Worm (Caenorhabditis elegans): ENCODE results near the gene F14H12.8.
"Not testable (repeated sequence)": the region's sequence is repeated elsewhere in the genome, so short reads cannot be mapped to it uniquely, and the experiment has no call there.

F14H12.8 gene

DNA sequence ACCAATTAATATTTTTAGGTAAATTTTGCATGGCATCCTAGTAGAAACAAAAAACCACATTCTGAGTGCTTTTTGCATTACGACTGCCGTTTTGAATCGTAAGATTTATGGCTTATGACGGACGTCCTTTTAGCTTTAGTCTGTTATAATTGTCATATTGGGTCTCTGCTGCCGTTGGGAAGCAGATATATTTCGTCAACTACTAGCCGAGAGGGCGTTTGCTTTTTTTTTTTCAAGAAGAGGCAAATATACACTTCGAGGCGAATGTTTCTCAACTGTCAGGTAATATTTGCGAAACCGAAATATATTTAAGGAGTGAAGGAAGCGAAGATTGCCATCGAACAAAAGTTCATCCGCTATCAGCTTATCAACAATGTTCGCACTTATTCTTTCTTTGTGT lies 20.9 kb downstream of the F14H12.8 start, which contains the start of gene F14H12.3:
Gene F14H12.3 (plus strand): TSS at position 301 of the 400 bp plus-strand sequence.
- TF ChIP-seq zip-4 (GFP tag; optimal IDR thresholded peaks at IDR 0.05) (no peak), nhr-85 (tag) (peak; percentile 12)

ce11 chrX:4342730-4343129 lies 22.0 kb downstream of the F14H12.8 start:
- TF ChIP-seq skn-1 (tag; optimal IDR thresholded peaks at IDR 0.05) (peak; percentile 60), mef-2 (tag; optimal IDR thresholded peaks at IDR 0.05) (no peak)

- not testable (repeated sequence) for TF ChIP-seq skn-1 (tag; optimal IDR thresholded peaks at IDR 0.05); pax-3 (tag; optimal IDR thresholded peaks at IDR 0.05); snu-23 (GFP tag; optimal IDR thresholded peaks at IDR 0.05)
Observed at ce11 chrX:4339332-4339731, 25.4 kb downstream of the F14H12.8 start, which contains the start of gene cst-1. TSS of gene cst-1 (plus strand) at chrX:4339632.

- TF ChIP-seq zip-4 (GFP tag; optimal IDR thresholded peaks at IDR 0.05); pax-3 (tag; optimal IDR thresholded peaks at IDR 0.05); nhr-12 (tag; optimal IDR thresholded peaks at IDR 0.05): not testable (repeated sequence)
Observed at ce11 chrX:4335950-4336349, 28.8 kb downstream of the F14H12.8 start, which contains the start of gene cst-2. TSS of gene cst-2 (minus strand) at chrX:4336050.

- not testable (repeated sequence) for TF ChIP-seq nhr-90 (tag; optimal IDR thresholded peaks at IDR 0.05; ENCODE audit: poor library complexity); C34B4.2 (tag; optimal IDR thresholded peaks at IDR 0.05); fkh-4 (tag; optimal IDR thresholded peaks at IDR 0.05; ENCODE audit: borderline replicate concordance)
Observed at ce11 chrX:4332305-4332704, 32.5 kb downstream of the F14H12.8 start, which contains the start of gene C24A8.6. TSS of gene C24A8.6 (minus strand) at chrX:4332405.

ce11 chrX:4328816-4329215 lies 36.0 kb downstream of the F14H12.8 start, which contains the start of gene C24A8.5:
TSS of gene C24A8.5 (minus strand) at chrX:4328916.
- TF ChIP-seq C34B4.2 (tag; optimal IDR thresholded peaks at IDR 0.05), result no peak
- no peak for TF ChIP-seq isw-1 (GFP tag; IDR thresholded peaks at IDR 0.05)
- no peak for TF ChIP-seq dpl-1 (GFP tag; optimal IDR thresholded peaks at IDR 0.05)
- TF ChIP-seq nhr-71 (tag; optimal IDR thresholded peaks at IDR 0.05), result no peak
- TF ChIP-seq zip-4 (GFP tag; optimal IDR thresholded peaks at IDR 0.05), result no peak
- TF ChIP-seq mef-2 (tag; optimal IDR thresholded peaks at IDR 0.05), result no peak
- no peak for TF ChIP-seq nhr-19 (GFP tag; conservative IDR thresholded peaks at IDR 0.05)

- peak; percentile 54 for TF ChIP-seq lin-14 (GFP tag; optimal IDR thresholded peaks at IDR 0.05)
- no peak for TF ChIP-seq hlh-4 (tag; optimal IDR thresholded peaks at IDR 0.05)
- TF ChIP-seq efl-1 (optimal IDR thresholded peaks at IDR 0.05), result no peak
- peak in 1 of 2 experiments; percentile 88 for TF ChIP-seq efl-1 (GFP tag; optimal IDR thresholded peaks at IDR 0.05 in 1 of 2)
- TF ChIP-seq nhr-19 (GFP tag; conservative IDR thresholded peaks at IDR 0.05), result no peak
- TF ChIP-seq nhr-11 (tag; optimal IDR thresholded peaks at IDR 0.05), result no peak
- peak; percentile 64 for TF ChIP-seq fkh-10 (GFP tag; optimal IDR thresholded peaks at IDR 0.05)
- TF ChIP-seq pqm-1 (tag; optimal IDR thresholded peaks at IDR 0.05), result no peak
Observed at ce11 chrX:4322847-4323455, 41.8 kb downstream of the F14H12.8 start.

- TF ChIP-seq ceh-82 (tag; optimal IDR thresholded peaks at IDR 0.05) (no peak), rnt-1 (tag; optimal IDR thresholded peaks at IDR 0.05) (no peak), efl-3 (GFP tag; optimal IDR thresholded peaks at IDR 0.05) (no peak), sup-37 (GFP tag; optimal IDR thresholded peaks at IDR 0.05) (no peak), nhr-85 (tag) (no peak), isw-1 (GFP tag; IDR thresholded peaks at IDR 0.05) (no peak), ceh-63 (GFP tag; optimal IDR thresholded peaks at IDR 0.05) (no peak), nhr-90 (tag; optimal IDR thresholded peaks at IDR 0.05; ENCODE audit: poor library complexity) (no peak), blmp-1 (tag; optimal IDR thresholded peaks at IDR 0.05) (no peak), elt-2 (tag; optimal IDR thresholded peaks at IDR 0.05) (no peak), nhr-47 (tag; optimal IDR thresholded peaks at IDR 0.05) (no peak), lir-3 (tag; optimal IDR thresholded peaks at IDR 0.05; ENCODE audit: poor library complexity) (no peak), nhr-76 (tag; optimal IDR thresholded peaks at IDR 0.05) (no peak), ztf-4 (tag; optimal IDR thresholded peaks at IDR 0.05) (no peak), snu-23 (GFP tag; optimal IDR thresholded peaks at IDR 0.05) (no peak), irx-1 (tag; optimal IDR thresholded peaks at IDR 0.05) (no peak), pag-3 (tag; optimal IDR thresholded peaks at IDR 0.05; ENCODE audit: borderline replicate concordance, insufficient read depth) (no peak)
Observed at ce11 chrX:4320563-4320962, 44.2 kb downstream of the F14H12.8 start, which contains the start of gene dop-6. TSS of gene dop-6 (plus strand) at chrX:4320863.
